Worm (Caenorhabditis elegans) whole organism, L2 larva: ENCODE results near the gene F49F1.14.

ENCODE experiments used
- C34F6.9 ChIP-seq: fragments of 150-350 bp; optimal IDR thresholded peaks from 2 replicates; lab custom pipeline; 2014; ENCODE audit warnings: missing biosample characterization, missing genetic modification characterization
- F13H6.1 ChIP-seq: sonication (generic microtip); optimal IDR thresholded peaks from 2 replicates; lab custom pipeline; 2016; ENCODE audit warnings: missing genetic modification characterization, missing compliant biosample characterization
- R02D3.7 ChIP-seq: fragments of 150-350 bp; optimal IDR thresholded peaks from 2 replicates; lab custom pipeline; 2014; ENCODE audit warnings: missing biosample characterization, missing genetic modification characterization
- Y55F3AM.14 ChIP-seq: fragments of 200-800 bp; sonication (Bioruptor generic); optimal IDR thresholded peaks from 2 replicates; lab custom pipeline; 2018; ENCODE audit warnings: mild to moderate bottlenecking, missing genetic modification characterization, missing compliant biosample characterization
- ZK546.5 ChIP-seq: sonication (generic microtip); optimal IDR thresholded peaks from 2 replicates; lab custom pipeline; 2017; ENCODE audit warnings: missing biosample characterization, missing genetic modification characterization
- alr-1 ChIP-seq: fragments of 150-350 bp; optimal IDR thresholded peaks from 2 replicates; lab custom pipeline; 2014; ENCODE audit warnings: missing biosample characterization, missing genetic modification characterization
- aly-2 ChIP-seq: fragments of 150-350 bp; optimal IDR thresholded peaks from 2 replicates; lab custom pipeline; 2014; ENCODE audit warnings: missing biosample characterization, missing genetic modification characterization
- ceh-16 ChIP-seq: fragments of 150-350 bp; optimal IDR thresholded peaks from 2 replicates; lab custom pipeline; 2014; ENCODE audit warnings: missing biosample characterization, missing genetic modification characterization
- ceh-82 ChIP-seq: fragments of 150-350 bp; optimal IDR thresholded peaks from 2 replicates; lab custom pipeline; 2014; ENCODE audit warnings: missing biosample characterization, missing genetic modification characterization
- crh-2 ChIP-seq: sonication (generic microtip); optimal IDR thresholded peaks from 2 replicates; lab custom pipeline; 2017; ENCODE audit warnings: missing biosample characterization, missing genetic modification characterization
- dmd-4 ChIP-seq: sonication (generic microtip); optimal IDR thresholded peaks from 2 replicates; lab custom pipeline; 2017; ENCODE audit warnings: missing biosample characterization, missing genetic modification characterization
- egl-27 ChIP-seq: sonication (generic microtip); optimal IDR thresholded peaks from 3 replicates; lab custom pipeline; 2017; ENCODE audit warnings: missing biosample characterization, missing genetic modification reagents, missing genetic modification characterization
- elt-1 ChIP-seq: fragments of 150-350 bp; optimal IDR thresholded peaks from 2 replicates; lab custom pipeline; 2014; ENCODE audit warnings: missing biosample characterization, missing genetic modification characterization
- elt-3 ChIP-seq: sonication (generic microtip); optimal IDR thresholded peaks from 2 replicates; lab custom pipeline; 2017; ENCODE audit warnings: missing biosample characterization, missing genetic modification characterization
- fos-1 ChIP-seq: fragments of 150-350 bp; optimal IDR thresholded peaks from 2 replicates; lab custom pipeline; 2014; ENCODE audit warnings: missing biosample characterization, missing genetic modification characterization
- gmeb-1 ChIP-seq: fragments of 150-350 bp; optimal IDR thresholded peaks from 2 replicates; lab custom pipeline; 2014; ENCODE audit warnings: missing biosample characterization, missing genetic modification characterization
- lin-11 ChIP-seq: fragments of 150-350 bp; sonication (generic microtip); optimal IDR thresholded peaks from 2 replicates; lab custom pipeline; 2014; ENCODE audit warnings: missing biosample characterization, missing genetic modification characterization, inconsistent platforms, mixed read lengths
- lin-13 ChIP-seq: fragments of 150-350 bp; optimal IDR thresholded peaks from 2 replicates; lab custom pipeline; 2014; ENCODE audit warnings: missing biosample characterization, missing genetic modification reagents, missing genetic modification characterization
- lin-39 ChIP-seq: fragments of 150-350 bp; optimal IDR thresholded peaks from 2 replicates; lab custom pipeline; 2014; ENCODE audit warnings: missing biosample characterization, missing genetic modification reagents, missing genetic modification characterization
- lsy-2 ChIP-seq, 2 experiments: fragments of 150-350 bp in 1 of 2; sonication (generic microtip) in 1 of 2; optimal IDR thresholded peaks; 2 replicates each; lab custom pipeline; 2014 to 2017; ENCODE audit warnings: missing biosample characterization in 2 of 2, missing genetic modification characterization in 2 of 2
- mab-5 ChIP-seq: fragments of 150-350 bp; optimal IDR thresholded peaks from 2 replicates; lab custom pipeline; 2014; ENCODE audit warnings: missing biosample characterization, missing genetic modification characterization
- nhr-12 ChIP-seq: fragments of 150-350 bp; optimal IDR thresholded peaks from 2 replicates; lab custom pipeline; 2014; ENCODE audit warnings: missing biosample characterization, missing genetic modification characterization
- nhr-21 ChIP-seq: fragments of 150-350 bp; optimal IDR thresholded peaks from 2 replicates; lab custom pipeline; 2014; ENCODE audit warnings: missing biosample characterization, missing genetic modification characterization
- nhr-23 ChIP-seq: fragments of 150-350 bp; optimal IDR thresholded peaks from 2 replicates; lab custom pipeline; 2014; ENCODE audit warnings: missing biosample characterization, missing genetic modification reagents, missing genetic modification characterization
- nhr-237 ChIP-seq: fragments of 150-350 bp; optimal IDR thresholded peaks from 2 replicates; lab custom pipeline; 2014; ENCODE audit warnings: missing biosample characterization, missing genetic modification characterization
- nhr-25 ChIP-seq: fragments of 150-350 bp; sonication (generic microtip); optimal IDR thresholded peaks from 3 replicates; lab custom pipeline; 2014; ENCODE audit warnings: missing biosample characterization, missing genetic modification characterization
- sem-4 ChIP-seq: fragments of 150-350 bp; optimal IDR thresholded peaks from 2 replicates; lab custom pipeline; 2014; ENCODE audit warnings: missing biosample characterization, missing genetic modification reagents, missing genetic modification characterization
- skn-1 ChIP-seq: sonication (generic microtip); optimal IDR thresholded peaks from 2 replicates; lab custom pipeline; 2017; ENCODE audit warnings: missing biosample characterization, missing genetic modification characterization
- sma-3 ChIP-seq: sonication (generic microtip); optimal IDR thresholded peaks from 2 replicates; lab custom pipeline; 2016; ENCODE audit warnings: missing genetic modification reagents, missing genetic modification characterization, missing compliant biosample characterization
- sma-9 ChIP-seq, 2 experiments: fragments of 150-350 bp in 1 of 2; sonication (generic microtip) in 1 of 2; optimal IDR thresholded peaks; 2 replicates each; lab custom pipeline; 2014 to 2016; ENCODE audit warnings: missing genetic modification characterization in 2 of 2, mild to moderate bottlenecking in 1 of 2, missing biosample characterization in 1 of 2, missing compliant biosample characterization in 1 of 2, missing genetic modification reagents in 1 of 2, moderate library complexity in 1 of 2
- snpc-4 ChIP-seq: fragments of 150-350 bp; optimal IDR thresholded peaks from 2 replicates; lab custom pipeline; 2014; ENCODE audit warnings: missing biosample characterization, missing genetic modification characterization
- unc-39 ChIP-seq: fragments of 150-350 bp; optimal IDR thresholded peaks from 2 replicates; lab custom pipeline; 2014; ENCODE audit warnings: missing biosample characterization, missing genetic modification characterization
- unc-55 ChIP-seq: fragments of 150-350 bp; sonication (generic microtip); optimal IDR thresholded peaks from 3 replicates; lab custom pipeline; 2014; ENCODE audit warnings: missing biosample characterization, missing genetic modification reagents, missing genetic modification characterization
- unc-62 ChIP-seq: fragments of 150-350 bp; optimal IDR thresholded peaks from 2 replicates; lab custom pipeline; 2014; ENCODE audit warnings: missing biosample characterization, missing genetic modification reagents, missing genetic modification characterization
- ztf-11 ChIP-seq: sonication (generic microtip); optimal IDR thresholded peaks from 2 replicates; lab custom pipeline; 2017; ENCODE audit warnings: missing biosample characterization, missing genetic modification characterization

The F49F1.14 gene

DNA sequence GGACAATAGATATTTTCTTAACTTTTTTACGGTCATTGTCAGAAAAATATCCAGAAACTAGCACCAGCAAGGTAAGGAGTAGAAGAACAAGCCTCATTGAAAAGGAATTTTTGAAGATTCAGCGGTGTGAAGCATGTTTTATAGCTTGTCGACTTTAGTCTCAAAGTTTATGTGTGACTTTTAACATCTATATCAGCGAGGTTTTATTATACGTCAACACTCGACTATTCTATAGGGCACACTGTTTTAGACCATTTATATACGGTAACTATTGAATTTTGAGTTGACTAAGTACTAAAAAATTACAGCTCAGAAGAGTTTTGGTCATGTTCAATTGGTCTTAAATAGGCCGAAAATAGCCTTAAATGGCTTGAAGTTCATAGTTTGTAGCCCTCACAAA, 29.0 kb upstream of the F49F1.14 start, which contains the start of gene F49F1.11:
Gene F49F1.11, minus strand, starts transcription at position 101 of the 400 bp plus-strand sequence.
- TF ChIP-seq unc-55 (GFP tag; lab: Kevin White, UChicago) (no peak), nhr-237 (tag; lab: Kevin White, UChicago) (no peak), ceh-82 (tag; lab: Kevin White, UChicago) (no peak), sem-4 (tag; lab: Kevin White, UChicago) (no peak), Y55F3AM.14 (no peak), lin-39 (tag; lab: Kevin White, UChicago) (no peak), nhr-21 (tag; lab: Kevin White, UChicago) (no peak), F13H6.1 (no peak), unc-39 (tag; lab: Kevin White, UChicago) (no peak)
- TF ChIP-seq, all 48 proteins: peak for 0

DNA sequence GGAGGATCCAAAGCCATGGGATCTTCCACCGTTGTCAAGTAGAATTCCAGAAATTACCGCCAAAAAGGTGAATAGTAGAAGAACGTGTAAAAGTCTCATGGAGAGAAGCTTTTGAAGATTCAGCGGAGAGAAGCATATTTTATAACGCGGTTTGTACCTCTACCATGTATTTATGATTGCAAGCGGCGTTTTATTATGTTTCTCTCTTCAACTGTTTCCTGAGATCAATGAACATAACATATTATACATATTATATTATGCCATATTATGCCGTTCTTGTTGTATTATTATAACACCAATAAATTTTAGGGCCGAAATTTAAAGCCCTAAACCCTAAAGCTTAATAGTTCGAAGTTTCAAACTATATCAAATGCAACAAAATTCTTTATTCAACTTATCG, 28.0 kb upstream of the F49F1.14 start, which contains the start of gene F49F1.18:
Gene F49F1.18, minus strand, starts transcription at position 101 of the 400 bp plus-strand sequence.
- TF ChIP-seq dmd-4 (no peak), egl-27 (tag; lab: Kevin White, UChicago) (no peak), lin-13 (no peak), R02D3.7 (tag; lab: Kevin White, UChicago) (no peak), nhr-25 (tag; lab: Kevin White, UChicago) (no peak), skn-1 (no peak), lin-11 (tag; lab: Kevin White, UChicago) (no peak), crh-2 (tag; lab: Kevin White, UChicago) (no peak), sma-9 (GFP tag; optimal IDR thresholded peaks at IDR 0.05; lab: Kevin White, UChicago) (no peak), sma-9 (tag; optimal IDR thresholded peaks at IDR 0.05; lab: Kevin White, UChicago) (no peak), elt-3 (no peak), nhr-12 (tag; lab: Kevin White, UChicago) (no peak), aly-2 (tag; lab: Kevin White, UChicago) (no peak), fos-1 (tag; lab: Kevin White, UChicago) (no peak), ZK546.5 (tag; lab: Kevin White, UChicago) (no peak), ceh-16 (tag; lab: Kevin White, UChicago) (no peak), unc-62 (no peak), mab-5 (tag; lab: Kevin White, UChicago) (no peak), nhr-21 (tag; lab: Kevin White, UChicago) (no peak), alr-1 (tag; lab: Kevin White, UChicago) (no peak)

DNA sequence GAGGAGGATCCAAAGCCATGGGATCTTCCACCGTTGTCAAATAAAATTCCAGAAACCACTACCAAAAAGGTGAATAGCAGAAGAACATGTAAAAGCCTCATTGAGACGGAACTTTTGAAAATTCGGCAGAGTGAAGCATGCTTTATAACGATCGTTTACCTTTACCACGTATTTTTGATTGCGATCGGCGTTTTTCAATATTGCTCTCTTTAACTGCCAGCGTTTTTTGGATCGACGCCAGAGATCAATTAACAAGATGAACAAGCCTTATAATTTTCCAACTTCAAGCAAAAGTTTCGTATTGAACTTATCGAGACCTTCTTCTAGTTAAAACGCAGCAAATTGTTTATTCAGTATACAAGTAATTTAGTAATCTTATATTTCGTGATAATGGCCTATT, 26.7 kb upstream of the F49F1.14 start, which contains the start of gene F49F1.10:
Gene F49F1.10, minus strand, starts transcription at position 101 of the 400 bp plus-strand sequence.
- TF ChIP-seq crh-2 (tag; lab: Kevin White, UChicago), result no peak
- TF ChIP-seq ztf-11 (tag; lab: Kevin White, UChicago), result no peak
- TF ChIP-seq ceh-16 (tag; lab: Kevin White, UChicago), result no peak
- no peak for TF ChIP-seq fos-1 (tag; lab: Kevin White, UChicago)
- no peak for TF ChIP-seq R02D3.7 (tag; lab: Kevin White, UChicago)
- no peak for TF ChIP-seq lsy-2 (tag; optimal IDR thresholded peaks at IDR 0.05; lab: Kevin White, UChicago)
- no peak for TF ChIP-seq C34F6.9
- TF ChIP-seq egl-27 (tag; lab: Kevin White, UChicago), result no peak
- TF ChIP-seq lin-13, result no peak
- TF ChIP-seq Y55F3AM.14, result no peak
- TF ChIP-seq nhr-25 (tag; lab: Kevin White, UChicago), result no peak
- no peak for TF ChIP-seq sma-9 (GFP tag; optimal IDR thresholded peaks at IDR 0.05; lab: Kevin White, UChicago)
- TF ChIP-seq sma-9 (tag; optimal IDR thresholded peaks at IDR 0.05; lab: Kevin White, UChicago), result no peak
- no peak for TF ChIP-seq elt-1
- TF ChIP-seq unc-55 (GFP tag; lab: Kevin White, UChicago), result no peak
- no peak for TF ChIP-seq unc-39 (tag; lab: Kevin White, UChicago)
- no peak for TF ChIP-seq sma-3 (GFP tag; lab: Kevin White, UChicago)
- TF ChIP-seq gmeb-1 (tag; lab: Kevin White, UChicago), result no peak
- no peak for TF ChIP-seq lin-39 (tag; lab: Kevin White, UChicago)

DNA sequence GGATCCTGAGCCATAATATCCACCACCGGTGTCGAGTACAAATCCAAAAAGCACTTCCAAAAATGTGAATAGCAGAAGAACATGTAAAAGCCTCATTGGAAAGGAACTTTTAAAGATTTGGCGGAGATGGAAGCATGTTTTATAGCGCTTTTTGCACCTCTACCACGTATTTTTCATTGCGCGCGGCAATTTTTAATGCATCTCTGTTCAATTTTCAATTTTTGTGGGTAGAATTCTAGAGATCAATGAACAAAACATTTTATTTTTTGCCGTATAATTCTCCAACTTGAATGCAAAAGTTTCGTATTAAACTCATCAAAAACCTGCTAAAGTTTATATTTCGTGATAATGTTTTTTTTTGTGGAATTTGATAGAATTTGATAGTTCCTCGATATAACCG, 25.2 kb upstream of the F49F1.14 start, which contains the start of gene F49F1.9:
Gene F49F1.9, minus strand, starts transcription at position 101 of the 400 bp plus-strand sequence.
- TF ChIP-seq nhr-23, result no peak

DNA sequence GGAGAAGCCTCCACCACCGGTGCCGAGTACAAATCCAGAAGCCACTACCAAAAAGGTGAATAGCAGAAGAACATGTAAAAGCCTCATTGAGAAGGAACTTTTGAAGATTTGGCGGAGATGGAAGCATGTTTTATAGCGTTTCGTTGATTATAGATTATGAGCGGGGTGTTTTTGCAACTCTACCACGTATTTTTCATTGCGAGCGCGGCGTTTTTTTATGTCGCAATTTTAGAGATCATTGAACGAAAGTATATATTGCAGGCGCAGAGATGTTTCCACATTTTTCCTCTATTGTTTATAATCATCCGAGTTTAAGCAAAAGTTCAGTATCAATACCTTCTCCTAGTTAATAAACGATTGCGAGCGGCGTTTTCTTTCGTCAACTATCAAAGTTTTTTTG, 23.5 kb upstream of the F49F1.14 start, which contains the start of gene F49F1.17:
Gene F49F1.17, minus strand, starts transcription at position 101 of the 400 bp plus-strand sequence.
- TF ChIP-seq F13H6.1, result no peak
- no peak for TF ChIP-seq sem-4 (tag; lab: Kevin White, UChicago)
- TF ChIP-seq nhr-12 (tag; lab: Kevin White, UChicago), result no peak
- no peak for TF ChIP-seq snpc-4 (tag; lab: Kevin White, UChicago)
- no peak for TF ChIP-seq lin-13
- no peak for TF ChIP-seq egl-27 (tag; lab: Kevin White, UChicago)
- TF ChIP-seq lin-39 (tag; lab: Kevin White, UChicago), result no peak
- no peak for TF ChIP-seq unc-39 (tag; lab: Kevin White, UChicago)
- no peak for TF ChIP-seq sma-9 (GFP tag; optimal IDR thresholded peaks at IDR 0.05; lab: Kevin White, UChicago)
- no peak for TF ChIP-seq sma-9 (tag; optimal IDR thresholded peaks at IDR 0.05; lab: Kevin White, UChicago)
